Worm (Caenorhabditis elegans) whole organism, L2 larva: ENCODE data around the gene C33D9.10.

ENCODE experiments used
- C34F6.9 ChIP-seq: fragments of 150-350 bp; optimal IDR thresholded peaks from 2 replicates; lab custom pipeline; 2014; ENCODE audit warnings: missing biosample characterization, missing genetic modification characterization
- R02D3.7 ChIP-seq: fragments of 150-350 bp; optimal IDR thresholded peaks from 2 replicates; lab custom pipeline; 2014; ENCODE audit warnings: missing biosample characterization, missing genetic modification characterization
- Y55F3AM.14 ChIP-seq: fragments of 200-800 bp; sonication (Bioruptor generic); optimal IDR thresholded peaks from 2 replicates; lab custom pipeline; 2018; ENCODE audit warnings: mild to moderate bottlenecking, missing genetic modification characterization, missing compliant biosample characterization
- aly-2 ChIP-seq: fragments of 150-350 bp; optimal IDR thresholded peaks from 2 replicates; lab custom pipeline; 2014; ENCODE audit warnings: missing biosample characterization, missing genetic modification characterization
- blmp-1 ChIP-seq: sonication (generic microtip); optimal IDR thresholded peaks from 2 replicates; lab custom pipeline; 2017; ENCODE audit warnings: missing genetic modification characterization, mild to moderate bottlenecking, missing compliant biosample characterization, antibody characterized with exemption, moderate library complexity; ENCODE audit not compliant: insufficient read depth
- dmd-4 ChIP-seq: sonication (generic microtip); optimal IDR thresholded peaks from 2 replicates; lab custom pipeline; 2017; ENCODE audit warnings: missing biosample characterization, missing genetic modification characterization
- elt-3 ChIP-seq: sonication (generic microtip); optimal IDR thresholded peaks from 2 replicates; lab custom pipeline; 2017; ENCODE audit warnings: missing biosample characterization, missing genetic modification characterization
- lin-11 ChIP-seq: fragments of 150-350 bp; sonication (generic microtip); optimal IDR thresholded peaks from 2 replicates; lab custom pipeline; 2014; ENCODE audit warnings: missing biosample characterization, missing genetic modification characterization, inconsistent platforms, mixed read lengths
- lin-13 ChIP-seq: fragments of 150-350 bp; optimal IDR thresholded peaks from 2 replicates; lab custom pipeline; 2014; ENCODE audit warnings: missing biosample characterization, missing genetic modification reagents, missing genetic modification characterization
- lsy-2 ChIP-seq, 2 experiments: fragments of 150-350 bp in 1 of 2; sonication (generic microtip) in 1 of 2; optimal IDR thresholded peaks; 2 replicates each; lab custom pipeline; 2014 to 2017; ENCODE audit warnings: missing biosample characterization in 2 of 2, missing genetic modification characterization in 2 of 2
- mab-5 ChIP-seq: fragments of 150-350 bp; optimal IDR thresholded peaks from 2 replicates; lab custom pipeline; 2014; ENCODE audit warnings: missing biosample characterization, missing genetic modification characterization
- nhr-11 ChIP-seq: fragments of 150-350 bp; optimal IDR thresholded peaks from 2 replicates; lab custom pipeline; 2014; ENCODE audit warnings: missing biosample characterization, missing genetic modification characterization
- nhr-12 ChIP-seq: fragments of 150-350 bp; optimal IDR thresholded peaks from 2 replicates; lab custom pipeline; 2014; ENCODE audit warnings: missing biosample characterization, missing genetic modification characterization
- nhr-21 ChIP-seq: fragments of 150-350 bp; optimal IDR thresholded peaks from 2 replicates; lab custom pipeline; 2014; ENCODE audit warnings: missing biosample characterization, missing genetic modification characterization
- nhr-237 ChIP-seq: fragments of 150-350 bp; optimal IDR thresholded peaks from 2 replicates; lab custom pipeline; 2014; ENCODE audit warnings: missing biosample characterization, missing genetic modification characterization
- ztf-1 ChIP-seq: fragments of 200-800 bp; sonication (Bioruptor generic); conservative IDR thresholded peaks from 2 replicates; pipeline ENCODE4 v1.3.6; 2022; ENCODE audit warnings: missing genetic modification characterization, missing compliant biosample characterization

The C33D9.10 gene

ce11 chrIV:8737354-8737753, 50.6 kb downstream of the C33D9.10 start:
- TF ChIP-seq nhr-21 (tag; lab: Kevin White, UChicago) = no peak
- no peak for TF ChIP-seq mab-5 (tag; lab: Kevin White, UChicago)
- TF ChIP-seq Y55F3AM.14 (GFP tag; lab: Kevin White, UChicago) = no peak
- no peak for TF ChIP-seq elt-3 (tag; lab: Kevin White, UChicago)
- no peak for TF ChIP-seq nhr-12 (tag; lab: Kevin White, UChicago)
- TF ChIP-seq R02D3.7 (tag; lab: Kevin White, UChicago) = no peak
- no peak for TF ChIP-seq ztf-1 (GFP tag; lab: Robert Waterston, UW)
- TF ChIP-seq blmp-1 (tag; lab: Kevin White, UChicago) = no peak
- TF ChIP-seq aly-2 (tag; lab: Kevin White, UChicago) = no peak
- peak in 1 of 2 experiments; percentile 17 for TF ChIP-seq lsy-2 (tag; optimal IDR thresholded peaks at IDR 0.05; lab: Kevin White, UChicago)
- TF ChIP-seq lin-11 (tag; lab: Kevin White, UChicago) = no peak
- TF ChIP-seq nhr-11 (tag; lab: Kevin White, UChicago) = no peak
- peak; percentile 62 for TF ChIP-seq C34F6.9 (tag; lab: Kevin White, UChicago)
- no peak for TF ChIP-seq lin-13 (GFP tag; lab: Kevin White, UChicago)
- no peak for TF ChIP-seq nhr-237
- TF ChIP-seq dmd-4 (tag; lab: Kevin White, UChicago) = no peak
- TF ChIP-seq, all 48 proteins: peak for 2
